Worm (Caenorhabditis elegans): ENCODE results near the gene mig-15.

- TF ChIP-seq rnt-1 (tag; optimal IDR thresholded peaks at IDR 0.05), result no peak
- no peak for TF ChIP-seq ama-1 (optimal IDR thresholded peaks at IDR 0.05)
- no peak for TF ChIP-seq ceh-2 (tag; optimal IDR thresholded peaks at IDR 0.05)
Measured at ce11 chrX:10379678-10380077, 48.8 kb downstream of the mig-15 start, which contains the start of gene rme-4.
